Worm (Caenorhabditis elegans): ENCODE results near the gene lin-33.

ce11 chrIV:5915152-5915551 lies 15.3 kb upstream of the lin-33 start:
- no peak for TF ChIP-seq ama-1 (optimal IDR thresholded peaks at IDR 0.05)
- no peak for TF ChIP-seq fos-1 (tag; optimal IDR thresholded peaks at IDR 0.05)
- TF ChIP-seq snpc-4 (tag; optimal IDR thresholded peaks at IDR 0.05) = no peak
- TF ChIP-seq nhr-237 (tag; optimal IDR thresholded peaks at IDR 0.05) = no peak
- TF ChIP-seq ztf-11 (tag; optimal IDR thresholded peaks at IDR 0.05) = no peak
- no peak for TF ChIP-seq pha-4 (tag; optimal IDR thresholded peaks at IDR 0.05)
- no peak for TF ChIP-seq pqm-1 (tag; optimal IDR thresholded peaks at IDR 0.05)
- TF ChIP-seq tbx-2 (tag; optimal IDR thresholded peaks at IDR 0.05) = no peak
- TF ChIP-seq R02D3.7 (tag; optimal IDR thresholded peaks at IDR 0.05) = no peak
- TF ChIP-seq nhr-77 (tag; optimal IDR thresholded peaks at IDR 0.05) = no peak

Measured in whole organism, L3 larva.